Worm (Caenorhabditis elegans): Measurements from ENCODE around the gene rgs-11.

rgs-11 gene

DNA sequence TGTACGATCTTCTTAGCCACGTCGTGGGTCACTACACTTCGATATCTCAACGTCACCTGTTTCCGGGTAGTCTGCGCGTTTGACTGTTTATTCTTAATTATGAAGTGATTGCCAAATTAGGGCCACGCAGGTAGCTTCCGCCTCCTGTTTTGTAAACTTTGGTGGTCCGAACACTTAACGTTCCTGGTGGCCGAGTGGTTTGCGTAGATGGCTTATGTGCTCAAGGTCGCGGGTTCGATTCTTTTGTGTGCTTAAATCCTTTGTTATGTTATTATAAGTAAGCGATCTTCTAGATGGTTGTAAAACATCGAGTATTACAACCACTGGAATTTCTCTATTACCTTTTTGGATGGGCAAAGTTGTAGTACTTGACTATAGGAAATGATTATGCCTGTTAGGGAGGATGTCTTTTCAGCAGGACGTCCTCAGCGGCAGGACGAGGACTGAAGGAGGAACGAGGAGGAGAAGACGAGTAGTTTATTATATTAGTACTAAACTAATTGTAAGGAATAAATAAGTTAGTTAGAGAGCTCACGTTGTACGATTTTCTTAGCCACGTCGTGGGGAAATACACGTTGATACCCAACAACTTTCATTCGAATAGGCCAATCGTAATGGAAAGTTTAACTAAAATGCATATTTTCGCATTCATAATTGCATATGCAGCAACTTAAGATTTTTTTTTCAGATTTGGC is 12.6 kb downstream of the rgs-11 start:
- 0 out of 2 replicates have a peak, but pooled peaks have one; percentile 21 for TF ChIP-seq hsf-1 (GFP tag; IDR thresholded peaks at IDR 0.05)
- no peak for TF ChIP-seq sptf-2 (GFP tag; optimal IDR thresholded peaks at IDR 0.05)
- no peak for TF ChIP-seq ceh-79 (tag; optimal IDR thresholded peaks at IDR 0.05)
- no peak for TF ChIP-seq cebp-1 (GFP tag; IDR thresholded peaks at IDR 0.05)
- no peak for TF ChIP-seq cebp-1 (tag; optimal IDR thresholded peaks at IDR 0.05)
- no peak for TF ChIP-seq nhr-90 (tag; optimal IDR thresholded peaks at IDR 0.05)
- TF ChIP-seq B0019.2 (GFP tag; conservative IDR thresholded peaks at IDR 0.05), result no peak
- TF ChIP-seq hmg-1.2 (GFP tag; IDR thresholded peaks at IDR 0.05), result peak; percentile 35
- TF ChIP-seq bed-2 (GFP tag; IDR thresholded peaks at IDR 0.05), result no peak
- no peak for TF ChIP-seq ets-4 (GFP tag; optimal IDR thresholded peaks at IDR 0.05)
- TF ChIP-seq sdz-38 (tag; optimal IDR thresholded peaks at IDR 0.05), result no peak
- no peak for TF ChIP-seq repo-1 (tag; optimal IDR thresholded peaks at IDR 0.05)
- TF ChIP-seq lin-35 (GFP tag; optimal IDR thresholded peaks at IDR 0.05), result no peak
- no peak for TF ChIP-seq hlh-12 (tag; optimal IDR thresholded peaks at IDR 0.05)
- TF ChIP-seq cebp-2 (GFP tag; IDR thresholded peaks at IDR 0.05), result no peak
- TF ChIP-seq lir-1 (GFP tag; conservative IDR thresholded peaks at IDR 0.05), result 0 out of 2 replicates have a peak, but pooled peaks have one; percentile 34
- TF ChIP-seq aptf-2 (GFP tag; conservative IDR thresholded peaks at IDR 0.05), result no peak
- TF ChIP-seq attf-3 (GFP tag; conservative IDR thresholded peaks at IDR 0.05), result no peak
- TF ChIP-seq rpc-1 (optimal IDR thresholded peaks at IDR 0.05), result peak; percentile 55
- peak; percentile 81 for TF ChIP-seq rpc-1 (tag; optimal IDR thresholded peaks at IDR 0.05)
- TF ChIP-seq lsl-1 (GFP tag; optimal IDR thresholded peaks at IDR 0.05), result no peak
- no peak for TF ChIP-seq chd-7 (tag; optimal IDR thresholded peaks at IDR 0.05)
- TF ChIP-seq snpc-1.3 (tag; optimal IDR thresholded peaks at IDR 0.05; ENCODE audit: insufficient read depth), result peak; percentile 15
- TF ChIP-seq F22D6.2 (tag; optimal IDR thresholded peaks at IDR 0.05), result no peak
- TF ChIP-seq unc-130 (GFP tag; optimal IDR thresholded peaks at IDR 0.05), result no peak
- no peak for TF ChIP-seq lin-40 (tag; optimal IDR thresholded peaks at IDR 0.05)
- TF ChIP-seq nhr-27 (tag; optimal IDR thresholded peaks at IDR 0.05), result no peak
- peak; percentile 61 for TF ChIP-seq pbrm-1 (GFP tag; IDR thresholded peaks at IDR 0.05)
- TF ChIP-seq F33H1.4 (GFP tag; IDR thresholded peaks at IDR 0.05), result no peak
- TF ChIP-seq B0261.1 (tag; optimal IDR thresholded peaks at IDR 0.05), result peak; percentile 62
- no peak for TF ChIP-seq let-607 (tag; optimal IDR thresholded peaks at IDR 0.05)
- TF ChIP-seq hrde-1 (tag; optimal IDR thresholded peaks at IDR 0.05; ENCODE audit: borderline replicate concordance), result peak; percentile 47
- peak; percentile 36; the same call in 1 of the 2 replicates for TF ChIP-seq D2030.7 (GFP tag; IDR thresholded peaks at IDR 0.05)
- TF ChIP-seq nfya-1 (tag; optimal IDR thresholded peaks at IDR 0.05; ENCODE audit: borderline replicate concordance, insufficient read depth), result no peak
- no peak for TF ChIP-seq egl-44 (GFP tag; IDR thresholded peaks at IDR 0.05)
- TF ChIP-seq rec-8 (tag; optimal IDR thresholded peaks at IDR 0.05), result no peak
- no peak for TF ChIP-seq K11D2.4 (GFP tag; IDR thresholded peaks at IDR 0.05)
- TF ChIP-seq snpc-4 (GFP tag; optimal IDR thresholded peaks at IDR 0.05), result peak; percentile 62
- peak in 1 of 4 experiments; percentile 54 for TF ChIP-seq snpc-4 (tag; optimal IDR thresholded peaks at IDR 0.05)
- TF ChIP-seq K12H6.12 (tag; optimal IDR thresholded peaks at IDR 0.05), result no peak
- TF ChIP-seq Y53G8AR.9 (GFP tag; conservative IDR thresholded peaks at IDR 0.05), result no peak
- TF ChIP-seq ztf-26 (tag; optimal IDR thresholded peaks at IDR 0.05), result no peak
- no peak for TF ChIP-seq F10E7.11 (tag; optimal IDR thresholded peaks at IDR 0.05)
- TF ChIP-seq F57C9.4 (tag; optimal IDR thresholded peaks at IDR 0.05), result no peak
- TF ChIP-seq tbx-9 (tag; optimal IDR thresholded peaks at IDR 0.05; ENCODE audit: borderline replicate concordance), result no peak
- no peak for TF ChIP-seq F57A8.1 (GFP tag; optimal IDR thresholded peaks at IDR 0.05)
- no peak for TF ChIP-seq nhr-120 (GFP tag; IDR thresholded peaks at IDR 0.05)
- no peak for TF ChIP-seq ceh-58 (GFP tag; IDR thresholded peaks at IDR 0.05)

Measured in whole organism, young adult.